Worm (Caenorhabditis elegans) whole organism, midembryonic: ENCODE measurements around the gene srj-52.

Experiments
- T22C8.4 ChIP-seq: fragments of 200-800 bp; sonication (Bioruptor generic); IDR thresholded peaks from 2 replicates; pipeline ENCODE4 v1.3.6; 2022; ENCODE audit warnings: missing genetic modification characterization, missing compliant biosample characterization
- cog-1 ChIP-seq: sonication (generic microtip); optimal IDR thresholded peaks from 2 replicates; lab custom pipeline; 2016; ENCODE audit warnings: missing genetic modification characterization, missing compliant biosample characterization
- flt-1 ChIP-seq: fragments of 200-800 bp; sonication (Bioruptor generic); IDR thresholded peaks from 2 replicates; pipeline ENCODE4 v1.3.6; 2022; ENCODE audit warnings: missing genetic modification characterization, missing compliant biosample characterization
- klf-2 ChIP-seq: fragments of 200-800 bp; sonication (Bioruptor generic); conservative IDR thresholded peaks from 2 replicates; pipeline ENCODE4 v1.3.6; 2022; ENCODE audit warnings: missing genetic modification reagents, missing genetic modification characterization, missing compliant biosample characterization
- med-1 ChIP-seq: sonication (generic microtip); optimal IDR thresholded peaks from 2 replicates; lab custom pipeline; 2017; ENCODE audit warnings: missing genetic modification characterization, mild to moderate bottlenecking, missing compliant biosample characterization, antibody characterized with exemption, missing genetic modification reagents; ENCODE audit not compliant: insufficient read depth
- ref-1 ChIP-seq: fragments of 200-800 bp; sonication (Bioruptor generic); conservative IDR thresholded peaks from 2 replicates; pipeline ENCODE4 v1.3.6; 2022; ENCODE audit warnings: missing genetic modification reagents, missing genetic modification characterization, missing compliant biosample characterization
- tab-1 ChIP-seq: fragments of 200-800 bp; sonication (Bioruptor generic); IDR thresholded peaks from 2 replicates; pipeline ENCODE4 v1.3.6; 2022; ENCODE audit warnings: missing genetic modification characterization, missing compliant biosample characterization
- ztf-23 ChIP-seq: fragments of 200-800 bp; sonication (Bioruptor generic); IDR thresholded peaks from 2 replicates; pipeline ENCODE4 v1.3.6; 2022; ENCODE audit warnings: missing genetic modification reagents, missing genetic modification characterization, missing compliant biosample characterization
- ztf-29 ChIP-seq: fragments of 200-800 bp; sonication (Bioruptor generic); IDR thresholded peaks from 2 replicates; pipeline ENCODE4 v1.3.6; 2022; ENCODE audit warnings: missing genetic modification reagents, missing genetic modification characterization, missing compliant biosample characterization

srj-52 gene

ce11 chrV:712882-713281 lies 17.1 kb upstream of the srj-52 start, which contains the start of gene cyp-33C11:
cyp-33C11 (minus strand) TSS chrV:712982.
- TF ChIP-seq cog-1 (tag; lab: Kevin White, UChicago) (no peak), klf-2 (no peak), ref-1 (no peak), ztf-29 (GFP tag; lab: Robert Waterston, UW) (no peak), T22C8.4 (GFP tag; lab: Robert Waterston, UW) (no peak), ztf-23 (GFP tag; lab: Robert Waterston, UW) (no peak), flt-1 (no peak), tab-1 (GFP tag; lab: Robert Waterston, UW) (no peak), med-1 (no peak)

DNA sequence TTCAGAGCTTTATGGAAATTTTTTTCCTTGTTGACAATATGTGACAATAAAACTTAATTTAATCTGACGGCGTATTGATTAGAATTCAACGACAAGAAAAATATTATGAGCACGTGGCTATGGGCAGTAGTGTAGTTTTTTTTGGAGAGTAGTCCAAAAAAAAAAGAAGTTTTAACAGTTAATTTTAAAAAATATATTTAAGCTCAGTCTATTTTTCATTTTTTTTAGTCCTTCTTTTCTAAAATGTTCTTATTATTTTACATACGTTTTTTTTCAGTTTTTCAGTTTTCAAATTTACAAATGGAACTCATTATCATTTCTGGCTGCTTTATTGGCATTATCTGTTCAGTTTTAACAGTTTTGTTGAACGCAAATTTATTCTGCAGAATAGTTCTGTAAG lies 13.0 kb upstream of the srj-52 start, which contains the start of gene srbc-39:
srbc-39 (plus strand) TSS at position 301 of the 400 bp plus-strand sequence.
- TF ChIP-seq klf-2 (no peak), tab-1 (GFP tag; lab: Robert Waterston, UW) (no peak), ztf-29 (GFP tag; lab: Robert Waterston, UW) (no peak), med-1 (no peak), cog-1 (tag; lab: Kevin White, UChicago) (no peak)

DNA sequence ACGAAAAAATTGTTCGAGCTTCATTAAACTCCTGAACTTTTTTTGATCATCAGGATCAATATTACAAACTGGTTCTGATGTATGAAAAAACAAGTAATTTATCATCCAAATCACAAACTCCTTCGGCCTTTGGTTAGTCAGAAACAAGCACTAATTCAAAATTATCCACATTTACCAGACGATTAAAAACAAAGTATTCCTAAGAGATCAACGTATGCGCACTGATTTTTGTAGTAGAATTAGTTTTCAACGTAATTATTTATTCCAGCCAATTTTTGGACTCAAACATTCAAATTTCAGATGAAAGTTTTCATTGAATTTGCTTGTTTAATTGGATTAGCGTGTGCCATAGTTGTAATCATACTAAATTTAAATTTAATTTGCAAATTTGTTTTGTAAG lies 11.1 kb upstream of the srj-52 start, which contains the start of gene srbc-38:
srbc-38 (plus strand) TSS at position 301 of the 400 bp plus-strand sequence.
- TF ChIP-seq ztf-29 (GFP tag; lab: Robert Waterston, UW) (no peak), tab-1 (GFP tag; lab: Robert Waterston, UW) (no peak), cog-1 (tag; lab: Kevin White, UChicago) (no peak), ref-1 (no peak), klf-2 (no peak), ztf-23 (GFP tag; lab: Robert Waterston, UW) (no peak), flt-1 (no peak), T22C8.4 (GFP tag; lab: Robert Waterston, UW) (no peak), med-1 (no peak)

ce11 chrV:706449-706848 lies 10.6 kb upstream of the srj-52 start:
- peak; percentile 69 for TF ChIP-seq ref-1
- TF ChIP-seq ztf-23 (GFP tag; lab: Robert Waterston, UW): peak; percentile 68; the same call in 1 of the 2 replicates
- peak; percentile 66; the same call in 1 of the 2 replicates for TF ChIP-seq flt-1

DNA sequence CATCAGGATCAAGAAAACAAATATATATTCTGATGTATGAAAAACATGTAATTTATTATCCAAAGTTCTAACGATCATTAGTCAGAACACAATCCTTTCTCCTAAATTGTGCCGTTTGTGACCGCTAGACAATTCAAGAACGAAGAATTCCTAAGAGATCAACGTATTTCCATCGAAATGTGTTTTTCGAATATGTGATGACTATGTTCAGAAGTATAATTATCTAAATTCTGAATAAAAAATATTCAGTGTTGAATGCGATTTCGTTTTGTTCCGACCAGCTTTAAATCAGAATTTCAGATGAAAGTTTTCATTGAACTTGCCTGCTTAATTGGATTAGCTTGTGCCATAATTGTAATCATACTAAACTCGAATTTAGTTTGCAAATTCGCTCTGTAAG lies 6.4 kb upstream of the srj-52 start, which contains the start of gene srbc-37:
srbc-37 (plus strand) TSS at position 301 of the 400 bp plus-strand sequence.
- TF ChIP-seq ref-1: no peak
- no peak for TF ChIP-seq cog-1 (tag; lab: Kevin White, UChicago)
- no peak for TF ChIP-seq med-1
- TF ChIP-seq ztf-29 (GFP tag; lab: Robert Waterston, UW): no peak
- TF ChIP-seq klf-2: no peak
- TF ChIP-seq flt-1: no peak
- TF ChIP-seq T22C8.4 (GFP tag; lab: Robert Waterston, UW): no peak
- TF ChIP-seq ztf-23 (GFP tag; lab: Robert Waterston, UW): no peak
- no peak for TF ChIP-seq tab-1 (GFP tag; lab: Robert Waterston, UW)

ce11 chrV:699489-700129 lies 3.8 kb upstream of the srj-52 start, which contains the start of the genes ugt-29 and srx-5:
ugt-29 (minus strand) TSS chrV:699589.
srx-5 (plus strand) TSS chrV:700079.
- TF ChIP-seq klf-2 (no peak), flt-1 (no peak), ztf-23 (GFP tag; lab: Robert Waterston, UW) (no peak), cog-1 (tag; lab: Kevin White, UChicago) (no peak), ztf-29 (GFP tag; lab: Robert Waterston, UW) (no peak), med-1 (no peak), T22C8.4 (GFP tag; lab: Robert Waterston, UW) (no peak), tab-1 (GFP tag; lab: Robert Waterston, UW) (no peak), ref-1 (no peak)

- TF ChIP-seq flt-1 (no peak), cog-1 (tag; lab: Kevin White, UChicago) (no peak), ztf-29 (GFP tag; lab: Robert Waterston, UW) (no peak), ztf-23 (GFP tag; lab: Robert Waterston, UW) (no peak), med-1 (no peak), klf-2 (no peak), tab-1 (GFP tag; lab: Robert Waterston, UW) (no peak), ref-1 (no peak), T22C8.4 (GFP tag; lab: Robert Waterston, UW) (no peak)
Observed at ce11 chrV:699051-699450, 3.2 kb upstream of the srj-52 start.

ce11 chrV:694625-695024 lies 1.2 kb downstream of the srj-52 start, which contains the start of gene srj-53:
srj-53 (minus strand) TSS chrV:694725.
- TF ChIP-seq klf-2 (no peak), ztf-23 (GFP tag; lab: Robert Waterston, UW) (no peak), T22C8.4 (GFP tag; lab: Robert Waterston, UW) (no peak), ztf-29 (GFP tag; lab: Robert Waterston, UW) (no peak), flt-1 (no peak), ref-1 (no peak), tab-1 (GFP tag; lab: Robert Waterston, UW) (no peak), med-1 (no peak), cog-1 (tag; lab: Kevin White, UChicago) (no peak)

DNA sequence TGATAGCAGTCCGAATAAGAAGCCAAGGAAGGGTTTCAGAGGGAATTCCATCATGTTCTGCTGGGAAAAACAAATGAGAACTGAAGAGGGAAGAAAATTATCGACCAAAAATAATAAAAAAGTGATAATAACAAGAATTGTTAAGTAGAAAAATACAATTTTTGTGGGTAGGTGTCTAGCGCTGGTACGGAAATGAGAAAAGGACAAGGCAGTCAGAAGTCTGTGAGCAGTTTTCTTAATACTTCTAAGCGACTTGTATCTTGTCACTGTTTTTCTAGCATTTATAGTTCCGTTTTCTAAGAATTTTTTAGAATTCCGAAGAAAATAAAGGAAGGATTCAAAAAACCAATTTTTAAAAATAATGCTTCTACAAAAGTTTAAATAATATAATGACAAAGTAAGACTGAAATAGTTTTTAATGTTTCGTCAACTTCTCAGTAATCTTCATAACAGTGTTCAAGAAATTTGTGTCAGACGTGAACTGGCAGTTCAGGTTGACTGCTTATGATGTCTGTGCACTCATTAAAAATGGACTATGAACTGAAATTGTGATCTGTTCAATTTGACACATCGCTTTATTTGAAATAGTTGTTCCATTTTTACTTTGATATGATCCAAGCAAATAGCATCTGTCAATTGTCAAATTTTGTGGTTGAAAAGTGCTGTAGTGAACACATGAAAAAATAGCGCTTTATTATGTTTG lies 2.9 kb downstream of the srj-52 start, which contains the start of gene srx-4:
srx-4 (minus strand) TSS at position 51 of the 703 bp plus-strand sequence.
- TF ChIP-seq ztf-23 (GFP tag; lab: Robert Waterston, UW) (no peak), tab-1 (GFP tag; lab: Robert Waterston, UW) (no peak), ref-1 (no peak), ztf-29 (GFP tag; lab: Robert Waterston, UW) (no peak), med-1 (no peak), klf-2 (no peak), T22C8.4 (GFP tag; lab: Robert Waterston, UW) (no peak), flt-1 (no peak), cog-1 (tag; lab: Kevin White, UChicago) (no peak)
